Fruit fly (Drosophila melanogaster) whole organism, prepupa: ENCODE measurements around the gene crc.

Experiments
- Blimp-1 ChIP-seq: fragments of 200-800 bp; sonication (Bioruptor generic); optimal IDR thresholded peaks from 3 replicates; lab custom pipeline; 2017; ENCODE audit warnings: missing biosample characterization, missing genetic modification characterization, mild to moderate bottlenecking, moderate library complexity, missing genetic modification reagents
- CG10631 ChIP-seq: fragments of 200-800 bp; sonication (Bioruptor generic); optimal IDR thresholded peaks from 2 replicates; lab custom pipeline; 2016; ENCODE audit warnings: missing biosample characterization, missing genetic modification characterization
- CG10669 ChIP-seq: fragments of 200-800 bp; sonication (Bioruptor generic); optimal IDR thresholded peaks from 3 replicates; lab custom pipeline; 2018; ENCODE audit warnings: missing biosample characterization, mild to moderate bottlenecking, missing genetic modification characterization, moderate library complexity
- CG11294 ChIP-seq: fragments of 200-800 bp; sonication (Bioruptor generic); IDR thresholded peaks from 2 replicates; pipeline ENCODE4 v1.3.6; 2022; ENCODE audit warnings: missing biosample characterization, missing genetic modification characterization
- CG11762 ChIP-seq: fragments of 200-800 bp; sonication (Bioruptor generic); optimal IDR thresholded peaks from 3 replicates; lab custom pipeline; 2016; ENCODE audit warnings: missing biosample characterization, missing genetic modification characterization; ENCODE audit not compliant: insufficient read depth
- CG11902 ChIP-seq: fragments of 200-800 bp; sonication (Bioruptor generic); optimal IDR thresholded peaks from 3 replicates; lab custom pipeline; 2016; ENCODE audit warnings: missing biosample characterization, missing genetic modification characterization
- CG15336 ChIP-seq: fragments of 200-800 bp; sonication (Bioruptor generic); IDR thresholded peaks from 2 replicates; pipeline ENCODE4 v1.3.6; 2022; ENCODE audit warnings: missing biosample characterization, missing genetic modification characterization
- CG1621 ChIP-seq: fragments of 200-800 bp; sonication (Bioruptor generic); optimal IDR thresholded peaks from 3 replicates; lab custom pipeline; 2018; ENCODE audit warnings: missing biosample characterization, mild to moderate bottlenecking, missing genetic modification characterization
- CG16779 ChIP-seq: fragments of 200-800 bp; sonication (Bioruptor generic); optimal IDR thresholded peaks from 3 replicates; lab custom pipeline; 2017; ENCODE audit warnings: missing biosample characterization, mild to moderate bottlenecking, missing genetic modification characterization
- CG3032 ChIP-seq: fragments of 200-800 bp; optimal IDR thresholded peaks from 2 replicates; lab custom pipeline; 2019; ENCODE audit warnings: missing biosample characterization, mild to moderate bottlenecking, missing genetic modification characterization, moderate library complexity
- CG31627 ChIP-seq: fragments of 200-800 bp; sonication (Bioruptor generic); optimal IDR thresholded peaks from 3 replicates; lab custom pipeline; 2016; ENCODE audit warnings: missing biosample characterization, missing genetic modification characterization
- CG32006 ChIP-seq: fragments of 200-800 bp; sonication (Bioruptor generic); optimal IDR thresholded peaks from 3 replicates; lab custom pipeline; 2017; ENCODE audit warnings: missing biosample characterization, mild to moderate bottlenecking, missing genetic modification characterization
- CG34406 ChIP-seq: fragments of 200-800 bp; sonication (Bioruptor generic); optimal IDR thresholded peaks from 3 replicates; lab custom pipeline; 2016; ENCODE audit warnings: missing biosample characterization, missing genetic modification characterization
- CG3919 ChIP-seq: fragments of 200-800 bp; sonication (Bioruptor generic); optimal IDR thresholded peaks from 3 replicates; lab custom pipeline; 2016; ENCODE audit warnings: missing biosample characterization, missing genetic modification characterization
- CG4318 ChIP-seq: fragments of 200-800 bp; sonication (Bioruptor generic); optimal IDR thresholded peaks from 3 replicates; lab custom pipeline; 2017; ENCODE audit warnings: missing biosample characterization, mild to moderate bottlenecking, missing genetic modification characterization
- CG6276 ChIP-seq: fragments of 200-800 bp; sonication (Bioruptor generic); optimal IDR thresholded peaks from 2 replicates; lab custom pipeline; 2017; ENCODE audit warnings: missing biosample characterization, mild to moderate bottlenecking, missing genetic modification characterization
- CG6808 ChIP-seq: fragments of 200-800 bp; sonication (Bioruptor generic); optimal IDR thresholded peaks from 3 replicates; lab custom pipeline; 2017; ENCODE audit warnings: missing biosample characterization, missing genetic modification characterization, mild to moderate bottlenecking, moderate library complexity, missing genetic modification reagents
- CG6854 ChIP-seq: fragments of 200-800 bp; sonication (Bioruptor generic); optimal IDR thresholded peaks from 2 replicates; lab custom pipeline; 2017; ENCODE audit warnings: missing biosample characterization, mild to moderate bottlenecking, missing genetic modification characterization
- CG7368 ChIP-seq: fragments of 200-800 bp; sonication (Bioruptor generic); optimal IDR thresholded peaks from 3 replicates; lab custom pipeline; 2016; ENCODE audit warnings: missing biosample characterization, missing genetic modification characterization
- CG8119 ChIP-seq: fragments of 200-800 bp; sonication (Bioruptor generic); IDR thresholded peaks from 3 replicates; pipeline ENCODE4 v1.3.6; 2022; ENCODE audit warnings: missing biosample characterization, missing genetic modification characterization
- CG8319 ChIP-seq: fragments of 200-800 bp; sonication (Bioruptor generic); optimal IDR thresholded peaks from 3 replicates; lab custom pipeline; 2016; ENCODE audit warnings: missing biosample characterization, missing genetic modification characterization
- CG8632 ChIP-seq: fragments of 200-800 bp; sonication (Bioruptor generic); optimal IDR thresholded peaks from 3 replicates; lab custom pipeline; 2016; ENCODE audit warnings: missing biosample characterization, missing genetic modification characterization
- CG9139 ChIP-seq: fragments of 200-800 bp; sonication (Bioruptor generic); optimal IDR thresholded peaks from 3 replicates; lab custom pipeline; 2017; ENCODE audit warnings: missing biosample characterization, mild to moderate bottlenecking, missing genetic modification characterization
- Eip75B ChIP-seq: fragments of 200-800 bp; sonication (Bioruptor generic); optimal IDR thresholded peaks from 3 replicates; lab custom pipeline; 2016; ENCODE audit warnings: missing biosample characterization, missing genetic modification characterization
- Eip78C ChIP-seq: fragments of 200-800 bp; sonication (Bioruptor generic); peaks from one replicate; lab custom pipeline; 2016; ENCODE audit warnings: missing biosample characterization, missing genetic modification characterization
- Ets21C ChIP-seq: fragments of 200-800 bp; sonication (Bioruptor generic); optimal IDR thresholded peaks from 3 replicates; lab custom pipeline; 2016; ENCODE audit warnings: missing biosample characterization, missing genetic modification characterization
- Ets96B ChIP-seq: fragments of 200-800 bp; optimal IDR thresholded peaks from 2 replicates; lab custom pipeline; 2019; ENCODE audit warnings: missing biosample characterization, mild to moderate bottlenecking, missing genetic modification characterization, moderate library complexity
- Gug ChIP-seq: fragments of 200-800 bp; sonication (Bioruptor generic); IDR thresholded peaks from 2 replicates; pipeline ENCODE4 v1.3.6; 2022; ENCODE audit warnings: missing biosample characterization, missing genetic modification characterization
- Hr38 ChIP-seq: sonication (Bioruptor generic); optimal IDR thresholded peaks from 2 replicates; lab custom pipeline; 2016; ENCODE audit warnings: missing biosample characterization, missing genetic modification characterization
- Hr4 ChIP-seq: fragments of 200-800 bp; sonication (Bioruptor generic); optimal IDR thresholded peaks from 3 replicates; lab custom pipeline; 2016; ENCODE audit warnings: missing biosample characterization, missing genetic modification characterization
- Met ChIP-seq: fragments of 200-800 bp; sonication (Bioruptor generic); optimal IDR thresholded peaks from 3 replicates; lab custom pipeline; 2016; ENCODE audit warnings: missing biosample characterization, missing genetic modification characterization
- OdsH ChIP-seq: fragments of 200-800 bp; sonication (Bioruptor generic); optimal IDR thresholded peaks from 3 replicates; lab custom pipeline; 2016; ENCODE audit warnings: missing biosample characterization, missing genetic modification characterization
- Sox102F ChIP-seq: fragments of 200-800 bp; sonication (Bioruptor generic); optimal IDR thresholded peaks from 2 replicates; lab custom pipeline; 2016; ENCODE audit warnings: missing biosample characterization, mild to moderate bottlenecking, missing genetic modification characterization
- Sox14 ChIP-seq: fragments of 200-800 bp; sonication (Bioruptor generic); optimal IDR thresholded peaks from 3 replicates; lab custom pipeline; 2016; ENCODE audit warnings: missing biosample characterization, missing genetic modification characterization
- Sox15 ChIP-seq: fragments of 200-800 bp; sonication (Bioruptor generic); optimal IDR thresholded peaks from 3 replicates; lab custom pipeline; 2016; ENCODE audit warnings: missing biosample characterization, missing genetic modification characterization
- achi ChIP-seq: fragments of 200-800 bp; sonication (Bioruptor generic); optimal IDR thresholded peaks from 3 replicates; lab custom pipeline; 2016; ENCODE audit warnings: missing biosample characterization, missing genetic modification characterization
- acj6 ChIP-seq: fragments of 200-800 bp; sonication (Bioruptor generic); optimal IDR thresholded peaks from 3 replicates; lab custom pipeline; 2016; ENCODE audit warnings: missing biosample characterization, missing genetic modification characterization
- dac ChIP-seq: fragments of 200-800 bp; sonication (Bioruptor generic); optimal IDR thresholded peaks from 2 replicates; lab custom pipeline; 2017; ENCODE audit warnings: missing biosample characterization, mild to moderate bottlenecking, missing genetic modification characterization
- eg ChIP-seq: fragments of 200-800 bp; sonication (Bioruptor generic); IDR thresholded peaks from 3 replicates; pipeline ENCODE4 v1.3.6; 2022; ENCODE audit warnings: missing biosample characterization, missing genetic modification characterization
- esn ChIP-seq: fragments of 200-800 bp; sonication (Bioruptor generic); optimal IDR thresholded peaks from 2 replicates; lab custom pipeline; 2016; ENCODE audit warnings: missing biosample characterization, mild to moderate bottlenecking, missing genetic modification characterization, moderate library complexity
- fd59A ChIP-seq: fragments of 200-800 bp; sonication (Bioruptor generic); optimal IDR thresholded peaks from 2 replicates; lab custom pipeline; 2017; ENCODE audit warnings: missing biosample characterization, mild to moderate bottlenecking, missing genetic modification characterization, missing genetic modification reagents
- fd85E ChIP-seq: fragments of 200-800 bp; sonication (Bioruptor generic); optimal IDR thresholded peaks from 3 replicates; lab custom pipeline; 2016; ENCODE audit warnings: missing biosample characterization, missing genetic modification characterization
- fkh ChIP-seq: fragments of 200-800 bp; sonication (Bioruptor generic); optimal IDR thresholded peaks from 3 replicates; lab custom pipeline; 2017; ENCODE audit warnings: missing biosample characterization, mild to moderate bottlenecking, missing genetic modification characterization, moderate library complexity
- lz ChIP-seq: fragments of 200-800 bp; sonication (Bioruptor generic); optimal IDR thresholded peaks from 3 replicates; lab custom pipeline; 2016; ENCODE audit warnings: missing biosample characterization, missing genetic modification characterization
- pdm3 ChIP-seq: fragments of 200-800 bp; sonication (Bioruptor generic); optimal IDR thresholded peaks from 3 replicates; lab custom pipeline; 2016; ENCODE audit warnings: missing biosample characterization, missing genetic modification characterization
- salr ChIP-seq, 2 experiments: fragments of 200-800 bp; sonication (Bioruptor generic); optimal IDR thresholded peaks; 3 replicates each; lab custom pipeline; 2016 to 2018; ENCODE audit warnings: missing biosample characterization in 2 of 2, missing genetic modification characterization in 2 of 2, mild to moderate bottlenecking in 1 of 2
- spab ChIP-seq: fragments of 200-800 bp; sonication (Bioruptor generic); optimal IDR thresholded peaks from 2 replicates; lab custom pipeline; 2017; ENCODE audit warnings: missing biosample characterization, mild to moderate bottlenecking, missing genetic modification characterization, missing genetic modification reagents
- ss ChIP-seq, 2 experiments: fragments of 200-800 bp; sonication (Bioruptor generic); optimal IDR thresholded peaks; 2 replicates in 1 of 2; 3 replicates in 1 of 2; lab custom pipeline; 2017 to 2018; ENCODE audit warnings: mild to moderate bottlenecking in 2 of 2, missing biosample characterization in 2 of 2, missing genetic modification characterization in 2 of 2, moderate library complexity in 1 of 2
- svp ChIP-seq: fragments of 200-800 bp; sonication (Bioruptor generic); peaks from one replicate; lab custom pipeline; 2016; ENCODE audit warnings: missing biosample characterization, missing genetic modification characterization
- topi ChIP-seq: fragments of 200-800 bp; sonication (Bioruptor generic); optimal IDR thresholded peaks from 3 replicates; lab custom pipeline; 2016; ENCODE audit warnings: missing biosample characterization, missing genetic modification characterization
- vri ChIP-seq: fragments of 200-800 bp; sonication (Bioruptor generic); optimal IDR thresholded peaks from 3 replicates; lab custom pipeline; 2016; ENCODE audit warnings: missing biosample characterization, mild to moderate bottlenecking, missing genetic modification characterization

The crc gene

DNA sequence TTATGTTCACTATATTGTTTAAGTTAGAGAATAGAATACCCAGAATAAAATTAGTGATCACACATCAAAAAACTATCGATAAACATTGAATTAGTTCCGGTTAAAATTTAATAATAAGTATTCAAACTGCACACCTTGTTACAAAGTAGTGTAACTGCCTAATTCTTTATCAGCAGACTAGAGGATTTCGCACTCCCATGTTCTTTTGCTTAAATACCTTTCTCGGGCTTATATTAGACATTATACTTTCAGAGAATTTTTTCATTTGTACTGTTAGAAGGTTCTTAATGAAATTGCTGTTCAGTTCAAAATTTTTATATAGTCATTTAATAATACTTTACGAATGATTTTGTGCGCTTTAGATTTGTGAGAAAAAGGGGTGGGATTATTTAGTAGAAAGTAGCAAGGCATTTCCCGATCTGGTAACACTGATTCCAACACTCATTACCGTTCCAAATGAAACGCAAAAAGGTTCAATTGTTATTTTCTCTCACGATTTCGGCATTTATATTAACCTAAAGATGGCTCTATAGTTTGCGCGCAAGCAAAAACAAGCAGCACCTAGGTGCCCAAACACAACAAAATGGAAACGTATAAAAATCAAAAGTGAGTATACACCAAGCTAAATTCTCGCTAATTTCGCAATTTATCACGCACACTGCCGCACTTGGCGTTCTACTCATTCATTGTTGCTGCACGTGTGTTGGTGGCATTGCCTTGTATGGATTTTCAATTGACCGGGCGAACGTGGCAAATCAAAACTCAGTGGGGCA lies at the start of gene crc:
TSS of gene crc (plus strand) at position 440 of the 773 bp plus-strand sequence.
- TF ChIP-seq Eip75B (GFP tag; lab: Kevin White, UChicago) (peak; percentile 10), CG3032 (tag; lab: Kevin White, UChicago) (no peak), Hr38 (GFP tag; lab: Kevin White, UChicago) (no peak), fkh (no peak), CG32006 (GFP tag; lab: Kevin White, UChicago) (peak; percentile 2), pdm3 (GFP tag; lab: Kevin White, UChicago) (peak; percentile 32), CG8632 (GFP tag; lab: Kevin White, UChicago) (peak; percentile 41), CG6808 (GFP tag; lab: Kevin White, UChicago) (no peak), fd59A (no peak), CG6276 (GFP tag; lab: Kevin White, UChicago) (no peak), lz (GFP tag; lab: Kevin White, UChicago) (peak; percentile 32), Eip78C (peak; percentile 81), CG7368 (GFP tag; lab: Kevin White, UChicago) (no peak), ss (GFP tag; optimal IDR thresholded peaks at IDR 0.05; lab: Kevin White, UChicago) (peak; percentile 17 to 40), dac (GFP tag; lab: Kevin White, UChicago) (no peak), Gug (GFP tag; lab: Robert Waterston, UW) (no peak; the same call in 1 of the 2 replicates), eg (GFP tag; lab: Robert Waterston, UW) (no peak), CG10669 (GFP tag; lab: Kevin White, UChicago) (no peak), acj6 (GFP tag; lab: Kevin White, UChicago) (peak; percentile 18), spab (GFP tag; lab: Kevin White, UChicago) (no peak), Sox14 (GFP tag; lab: Kevin White, UChicago) (no peak), CG16779 (peak; percentile 16), Met (GFP tag; lab: Kevin White, UChicago) (peak; percentile 53), fd85E (no peak), Sox15 (GFP tag; lab: Kevin White, UChicago) (peak; percentile 39), CG3919 (GFP tag; lab: Kevin White, UChicago) (peak; percentile 4), achi (GFP tag; lab: Kevin White, UChicago) (peak; percentile 13), Sox102F (no peak), OdsH (peak; percentile 40), CG34406 (peak; percentile 21), CG11294 (GFP tag; lab: Robert Waterston, UW) (no peak), CG15336 (GFP tag; lab: Robert Waterston, UW) (0 out of 2 replicates have a peak, but pooled peaks have one; percentile 7), Blimp-1 (GFP tag; lab: Kevin White, UChicago) (no peak), esn (GFP tag; lab: Kevin White, UChicago) (peak; percentile 27), vri (GFP tag; lab: Kevin White, UChicago) (peak; percentile 53), CG6854 (GFP tag; lab: Kevin White, UChicago) (peak; percentile 43), CG4318 (GFP tag; lab: Kevin White, UChicago) (no peak), CG31627 (GFP tag; lab: Kevin White, UChicago) (peak; percentile 51), CG11902 (GFP tag; lab: Kevin White, UChicago) (no peak), Hr4 (GFP tag; lab: Kevin White, UChicago) (peak; percentile 44), Ets21C (GFP tag; lab: Kevin White, UChicago) (peak; percentile 32), CG8319 (GFP tag; lab: Kevin White, UChicago) (no peak), topi (GFP tag; lab: Kevin White, UChicago) (no peak), CG10631 (GFP tag; lab: Kevin White, UChicago) (peak; percentile 48), CG9139 (GFP tag; lab: Kevin White, UChicago) (peak; percentile 12), Ets96B (tag; lab: Kevin White, UChicago) (no peak), CG11762 (GFP tag; lab: Kevin White, UChicago) (peak; percentile 25), CG1621 (tag; lab: Kevin White, UChicago) (no peak), svp (GFP tag; lab: Kevin White, UChicago) (no peak), salr (GFP tag; optimal IDR thresholded peaks at IDR 0.05; lab: Kevin White, UChicago) (peak in 1 of 2 experiments; percentile 14), CG8119 (GFP tag; lab: Robert Waterston, UW) (no peak)
